Fruit fly (Drosophila melanogaster) whole organism, embryonic: ENCODE measurements around the gene Arc42.
A peak's percentile ranks its signal among the peaks of the same experiment; 100 is the strongest.

Experiments
- B-H2 ChIP-seq: fragments of 200-800 bp; sonication (Bioruptor generic); optimal IDR thresholded peaks from 2 replicates; lab custom pipeline; 2018; ENCODE audit warnings: missing biosample characterization, mild to moderate bottlenecking, missing genetic modification characterization
- CG10274 ChIP-seq: fragments of 200-800 bp; sonication (Bioruptor generic); optimal IDR thresholded peaks from 3 replicates; lab custom pipeline; 2017; ENCODE audit warnings: missing biosample characterization, mild to moderate bottlenecking, missing genetic modification characterization
- CG10959 ChIP-seq: fragments of 200-800 bp; sonication (Bioruptor generic); IDR thresholded peaks from 2 replicates; pipeline ENCODE4 v1.3.6; 2022; ENCODE audit warnings: missing biosample characterization, missing genetic modification characterization
- CG14667 ChIP-seq: fragments of 200-800 bp; sonication (Bioruptor generic); IDR thresholded peaks from 2 replicates; pipeline ENCODE4 v1.3.6; 2022; ENCODE audit warnings: missing biosample characterization, missing genetic modification characterization
- CG17328 ChIP-seq: fragments of 200-800 bp; sonication (Bioruptor generic); IDR thresholded peaks from 2 replicates; pipeline ENCODE4 v1.3.6; 2022; ENCODE audit warnings: missing biosample characterization, missing genetic modification characterization
- CG17568 ChIP-seq: fragments of 200-800 bp; sonication (Bioruptor generic); optimal IDR thresholded peaks from 2 replicates; lab custom pipeline; 2018; ENCODE audit warnings: missing biosample characterization, mild to moderate bottlenecking, missing genetic modification characterization, moderate library complexity
- CG17912 ChIP-seq: fragments of 200-800 bp; sonication (Bioruptor generic); optimal IDR thresholded peaks from 2 replicates; lab custom pipeline; 2018; ENCODE audit warnings: missing biosample characterization, mild to moderate bottlenecking, missing genetic modification characterization
- CG34224 ChIP-seq: fragments of 200-800 bp; sonication (Bioruptor generic); IDR thresholded peaks from 3 replicates; pipeline ENCODE4 v1.3.6; 2022; ENCODE audit warnings: missing biosample characterization, missing genetic modification characterization; ENCODE audit not compliant: partially characterized antibody
- CG34422 ChIP-seq: fragments of 200-800 bp; sonication (Bioruptor generic); IDR thresholded peaks from 3 replicates; pipeline ENCODE4 v1.3.6; 2022; ENCODE audit warnings: missing biosample characterization, missing genetic modification characterization
- CG4282 ChIP-seq: fragments of 200-800 bp; sonication (Bioruptor generic); optimal IDR thresholded peaks from 2 replicates; lab custom pipeline; 2016; ENCODE audit warnings: missing biosample characterization, missing genetic modification characterization
- CG7839 ChIP-seq: fragments of 200-800 bp; sonication (Bioruptor generic); optimal IDR thresholded peaks from 3 replicates; lab custom pipeline; 2018; ENCODE audit warnings: missing biosample characterization, mild to moderate bottlenecking, missing genetic modification characterization, moderate library complexity
- CG8089 ChIP-seq: fragments of 200-800 bp; sonication (Bioruptor generic); optimal IDR thresholded peaks from 3 replicates; lab custom pipeline; 2016; ENCODE audit warnings: missing biosample characterization, missing genetic modification characterization
- CG8765 ChIP-seq: fragments of 200-800 bp; sonication (Bioruptor generic); IDR thresholded peaks from 2 replicates; pipeline ENCODE4 v1.3.6; 2022; ENCODE audit warnings: missing biosample characterization, missing genetic modification characterization
- Deaf1 ChIP-seq: fragments of 200-800 bp; optimal IDR thresholded peaks from 3 replicates; lab custom pipeline; 2019; ENCODE audit warnings: missing biosample characterization, mild to moderate bottlenecking, missing genetic modification characterization, moderate library complexity
- Elba2 ChIP-seq: fragments of 200-800 bp; sonication (Bioruptor generic); optimal IDR thresholded peaks from 3 replicates; lab custom pipeline; 2016; ENCODE audit warnings: missing biosample characterization, missing genetic modification characterization
- Fer2 ChIP-seq: fragments of 200-800 bp; sonication (Bioruptor generic); optimal IDR thresholded peaks from 2 replicates; lab custom pipeline; 2018; ENCODE audit warnings: missing biosample characterization, mild to moderate bottlenecking, missing genetic modification characterization, moderate library complexity
- Hand ChIP-seq: fragments of 200-800 bp; sonication (Bioruptor generic); optimal IDR thresholded peaks from 2 replicates; lab custom pipeline; 2017; ENCODE audit warnings: mild to moderate bottlenecking, missing biosample characterization, missing genetic modification reagents, missing genetic modification characterization
- Hey ChIP-seq: fragments of 200-800 bp; sonication (Bioruptor generic); optimal IDR thresholded peaks from 3 replicates; lab custom pipeline; 2018; ENCODE audit warnings: missing biosample characterization, mild to moderate bottlenecking, missing genetic modification characterization
- HmgZ ChIP-seq: fragments of 200-800 bp; sonication (Bioruptor generic); optimal IDR thresholded peaks from 2 replicates; lab custom pipeline; 2018; ENCODE audit warnings: missing biosample characterization, mild to moderate bottlenecking, missing genetic modification characterization
- Hr78 ChIP-seq, 2 experiments: fragments of 200-800 bp in 1 of 2; fragments of >200 bp in 1 of 2; sonication (Bioruptor generic) in 1 of 2; optimal IDR thresholded peaks; 2 replicates each; lab custom pipeline; 2017 to 2019; ENCODE audit warnings: missing biosample characterization in 2 of 2, missing genetic modification characterization in 2 of 2, mild to moderate bottlenecking in 1 of 2, moderate library complexity in 1 of 2
- Mrtf ChIP-seq: fragments of 200-800 bp; sonication (Bioruptor generic); IDR thresholded peaks from 3 replicates; pipeline ENCODE4 v1.3.6; 2022; ENCODE audit warnings: missing biosample characterization, missing genetic modification characterization
- NC2β ChIP-seq: fragments of 200-800 bp; sonication (Bioruptor generic); optimal IDR thresholded peaks from 2 replicates; lab custom pipeline; 2016; ENCODE audit warnings: missing biosample characterization, missing genetic modification characterization
- PHDP ChIP-seq: fragments of 200-800 bp; sonication (Bioruptor generic); optimal IDR thresholded peaks from 3 replicates; lab custom pipeline; 2018; ENCODE audit warnings: missing biosample characterization, mild to moderate bottlenecking, missing genetic modification characterization, moderate library complexity
- Pdp1 ChIP-seq, 2 experiments: fragments of 200-800 bp; sonication (Bioruptor generic); optimal IDR thresholded peaks; 3 replicates each; lab custom pipeline; 2016; ENCODE audit warnings: missing biosample characterization in 2 of 2, missing genetic modification characterization in 2 of 2, mild to moderate bottlenecking in 1 of 2, moderate library complexity in 1 of 2
- Ptx1 ChIP-seq: fragments of 200-800 bp; sonication (Bioruptor generic); IDR thresholded peaks from 2 replicates; pipeline ENCODE4 v1.3.6; 2022; ENCODE audit warnings: missing biosample characterization, missing genetic modification characterization
- amos ChIP-seq: fragments of 200-800 bp; sonication (Bioruptor generic); IDR thresholded peaks from 2 replicates; pipeline ENCODE4 v1.3.6; 2022; ENCODE audit warnings: missing biosample characterization, missing genetic modification characterization; ENCODE audit not compliant: partially characterized antibody
- ap ChIP-seq: fragments of 200-800 bp; sonication (Bioruptor generic); IDR thresholded peaks from 2 replicates; pipeline ENCODE4 v1.3.6; 2022; ENCODE audit warnings: missing biosample characterization, missing genetic modification characterization
- btn ChIP-seq: fragments of 200-800 bp; sonication (Bioruptor generic); optimal IDR thresholded peaks from 2 replicates; lab custom pipeline; 2016; ENCODE audit warnings: missing biosample characterization, missing genetic modification characterization
- cas ChIP-seq: fragments of 200-800 bp; sonication (Bioruptor generic); IDR thresholded peaks from 2 replicates; pipeline ENCODE4 v1.3.6; 2022; ENCODE audit warnings: missing biosample characterization, missing genetic modification characterization
- cwo ChIP-seq: fragments of 200-800 bp; sonication (Bioruptor generic); optimal IDR thresholded peaks from 3 replicates; lab custom pipeline; 2017; ENCODE audit warnings: missing biosample characterization, missing genetic modification characterization, mild to moderate bottlenecking, moderate library complexity, missing genetic modification reagents
- danr ChIP-seq: fragments of 200-800 bp; sonication (Bioruptor generic); IDR thresholded peaks from 2 replicates; pipeline ENCODE4 v1.3.6; 2022; ENCODE audit warnings: missing biosample characterization, missing genetic modification characterization
- dmrt99B ChIP-seq: fragments of 200-800 bp; sonication (Bioruptor generic); optimal IDR thresholded peaks from 2 replicates; lab custom pipeline; 2018; ENCODE audit warnings: missing biosample characterization, mild to moderate bottlenecking, missing genetic modification characterization, moderate library complexity
- dpn ChIP-seq, 2 experiments: fragments of 200-800 bp; sonication (Bioruptor generic); optimal IDR thresholded peaks; 3 replicates each; lab custom pipeline; 2016; ENCODE audit warnings: missing biosample characterization in 2 of 2, missing genetic modification characterization in 2 of 2
- ewg ChIP-seq: fragments of 200-800 bp; sonication (Bioruptor generic); optimal IDR thresholded peaks from 3 replicates; lab custom pipeline; 2017; ENCODE audit warnings: mild to moderate bottlenecking, missing biosample characterization, missing genetic modification reagents, missing genetic modification characterization
- fd3F ChIP-seq: fragments of 200-800 bp; sonication (Bioruptor generic); optimal IDR thresholded peaks from 2 replicates; lab custom pipeline; 2018; ENCODE audit warnings: missing biosample characterization, mild to moderate bottlenecking, missing genetic modification characterization, moderate library complexity
- ftz-f1 ChIP-seq: fragments of 200-800 bp; sonication (Bioruptor generic); optimal IDR thresholded peaks from 2 replicates; lab custom pipeline; 2016; ENCODE audit warnings: missing biosample characterization, missing genetic modification characterization
- jumu ChIP-seq: fragments of 200-800 bp; sonication (Bioruptor generic); optimal IDR thresholded peaks from 3 replicates; lab custom pipeline; 2016; ENCODE audit warnings: missing biosample characterization, missing genetic modification characterization
- mirr ChIP-seq: fragments of 200-800 bp; sonication (Bioruptor generic); optimal IDR thresholded peaks from 3 replicates; lab custom pipeline; 2018; ENCODE audit warnings: missing biosample characterization, mild to moderate bottlenecking, missing genetic modification characterization
- nom ChIP-seq: fragments of 200-800 bp; sonication (Bioruptor generic); optimal IDR thresholded peaks from 2 replicates; lab custom pipeline; 2017; ENCODE audit warnings: missing biosample characterization, missing genetic modification characterization, mild to moderate bottlenecking, moderate library complexity, missing genetic modification reagents
- oc ChIP-seq: fragments of 200-800 bp; sonication (Bioruptor generic); optimal IDR thresholded peaks from 2 replicates; lab custom pipeline; 2018; ENCODE audit warnings: missing biosample characterization, mild to moderate bottlenecking, missing genetic modification characterization, moderate library complexity
- pnt ChIP-seq: fragments of 200-800 bp; sonication (Bioruptor generic); optimal IDR thresholded peaks from 3 replicates; lab custom pipeline; 2016; ENCODE audit warnings: missing biosample characterization, missing genetic modification characterization
- ranshi ChIP-seq: fragments of 200-800 bp; sonication (Bioruptor generic); IDR thresholded peaks from 2 replicates; pipeline ENCODE4 v1.3.6; 2022; ENCODE audit warnings: missing biosample characterization, missing genetic modification characterization
- run ChIP-seq: fragments of 200-800 bp; sonication (Bioruptor generic); optimal IDR thresholded peaks from 3 replicates; lab custom pipeline; 2018; ENCODE audit warnings: missing biosample characterization, mild to moderate bottlenecking, missing genetic modification characterization
- slp2 ChIP-seq: fragments of 200-800 bp; sonication (Bioruptor generic); optimal IDR thresholded peaks from 2 replicates; lab custom pipeline; 2016; ENCODE audit warnings: missing biosample characterization, missing genetic modification characterization
- sr ChIP-seq: fragments of 200-800 bp; sonication (Bioruptor generic); IDR thresholded peaks from 3 replicates; pipeline ENCODE4 v1.3.6; 2022; ENCODE audit warnings: missing biosample characterization, missing genetic modification characterization
- tna ChIP-seq: fragments of 200-800 bp; sonication (Bioruptor generic); IDR thresholded peaks from 2 replicates; pipeline ENCODE4 v1.3.6; 2022; ENCODE audit warnings: missing biosample characterization, missing genetic modification characterization; ENCODE audit not compliant: partially characterized antibody
- twi ChIP-seq: fragments of 200-800 bp; optimal IDR thresholded peaks from 2 replicates; lab custom pipeline; 2019; ENCODE audit warnings: missing biosample characterization, mild to moderate bottlenecking, missing genetic modification characterization, moderate library complexity
- unpg ChIP-seq: fragments of 200-800 bp; sonication (Bioruptor generic); optimal IDR thresholded peaks from 3 replicates; lab custom pipeline; 2018; ENCODE audit warnings: missing biosample characterization, mild to moderate bottlenecking, missing genetic modification characterization, moderate library complexity
- usp ChIP-seq: fragments of >200 bp; optimal IDR thresholded peaks from 2 replicates; lab custom pipeline; 2017; ENCODE audit warnings: missing biosample characterization, missing genetic modification characterization
- wor ChIP-seq: fragments of 200-800 bp; sonication (Bioruptor generic); IDR thresholded peaks from 2 replicates; pipeline ENCODE4 v1.3.6; 2022; ENCODE audit warnings: missing biosample characterization, missing genetic modification characterization

Gene Arc42

dm6 chr3R:19877427-19878076 is at the start of gene Arc42, which contains the start of gene CG17186:
Arc42 (plus strand) TSS chr3R:19877737.
CG17186 (minus strand) TSS chr3R:19877514.
- TF ChIP-seq B-H2 (GFP tag; lab: Kevin White, UChicago), result peak; percentile 16
- peak; percentile 6 for TF ChIP-seq unpg (GFP tag; lab: Kevin White, UChicago)
- TF ChIP-seq Hr78 (GFP tag; optimal IDR thresholded peaks at IDR 0.05; lab: Kevin White, UChicago), result no peak
- TF ChIP-seq slp2 (GFP tag; lab: Kevin White, UChicago), result no peak
- no peak for TF ChIP-seq Hey (tag; lab: Kevin White, UChicago)
- TF ChIP-seq CG10274, result no peak
- TF ChIP-seq cas (GFP tag; lab: Robert Waterston, UW), result no peak
- TF ChIP-seq ap, result no peak
- TF ChIP-seq CG8765 (GFP tag; lab: Robert Waterston, UW), result no peak
- no peak for TF ChIP-seq CG4282 (GFP tag; lab: Kevin White, UChicago)
- TF ChIP-seq Fer2 (tag; lab: Kevin White, UChicago), result no peak
- no peak for TF ChIP-seq danr
- TF ChIP-seq Mrtf (GFP tag; lab: Robert Waterston, UW), result no peak
- no peak for TF ChIP-seq Hand (GFP tag; lab: Kevin White, UChicago)
- no peak for TF ChIP-seq ftz-f1
- TF ChIP-seq PHDP (tag; lab: Kevin White, UChicago), result peak; percentile 6
- no peak for TF ChIP-seq mirr (GFP tag; lab: Kevin White, UChicago)
- no peak for TF ChIP-seq cwo (GFP tag; lab: Kevin White, UChicago)
- no peak for TF ChIP-seq amos (GFP tag; lab: Robert Waterston, UW)
- TF ChIP-seq dpn (GFP tag; optimal IDR thresholded peaks at IDR 0.05; lab: Kevin White, UChicago), result no peak
- TF ChIP-seq CG34422 (GFP tag; lab: Robert Waterston, UW), result peak; percentile 31; the same call in 1 of the 3 replicates
- no peak for TF ChIP-seq Elba2 (GFP tag; lab: Kevin White, UChicago)
- no peak for TF ChIP-seq ewg (GFP tag; lab: Kevin White, UChicago)
- no peak for TF ChIP-seq usp (GFP tag; lab: Kevin White, UChicago)
- no peak for TF ChIP-seq HmgZ (tag; lab: Kevin White, UChicago)
- TF ChIP-seq NC2β (GFP tag; lab: Kevin White, UChicago), result no peak
- TF ChIP-seq dmrt99B, result no peak
- peak; percentile 96 for TF ChIP-seq nom (GFP tag; lab: Kevin White, UChicago)
- no peak for TF ChIP-seq sr (GFP tag; lab: Robert Waterston, UW)
- TF ChIP-seq tna (GFP tag; lab: Robert Waterston, UW), result no peak
- no peak for TF ChIP-seq twi (tag; lab: Kevin White, UChicago)
- TF ChIP-seq CG17912 (GFP tag; lab: Kevin White, UChicago), result no peak
- TF ChIP-seq CG7839 (tag; lab: Kevin White, UChicago), result no peak
- TF ChIP-seq jumu (GFP tag; lab: Kevin White, UChicago), result no peak
- TF ChIP-seq CG14667 (GFP tag; lab: Robert Waterston, UW), result no peak
- no peak for TF ChIP-seq CG17568
- no peak for TF ChIP-seq run (tag; lab: Kevin White, UChicago)
- TF ChIP-seq btn (GFP tag; lab: Kevin White, UChicago), result no peak
- no peak for TF ChIP-seq CG10959 (GFP tag; lab: Robert Waterston, UW)
- no peak for TF ChIP-seq wor (GFP tag; lab: Robert Waterston, UW)
- no peak for TF ChIP-seq ranshi (GFP tag; lab: Robert Waterston, UW)
- no peak for TF ChIP-seq fd3F (GFP tag; lab: Kevin White, UChicago)
- no peak for TF ChIP-seq oc (tag; lab: Kevin White, UChicago)
- TF ChIP-seq CG17328 (GFP tag; lab: Robert Waterston, UW), result no peak
- no peak for TF ChIP-seq pnt (GFP tag; lab: Kevin White, UChicago)
- TF ChIP-seq Pdp1 (GFP tag; optimal IDR thresholded peaks at IDR 0.05; lab: Kevin White, UChicago), result peak in 1 of 2 experiments; percentile 72
- TF ChIP-seq Ptx1, result peak; percentile 21; the same call in 1 of the 2 replicates
- TF ChIP-seq CG8089 (GFP tag; lab: Kevin White, UChicago), result no peak
- TF ChIP-seq Deaf1 (tag; lab: Kevin White, UChicago), result no peak
- no peak for TF ChIP-seq CG34224 (GFP tag; lab: Robert Waterston, UW)
